Worm (Caenorhabditis elegans) whole organism, L4/young adult: ENCODE measurements around the gene C25E10.13.

ENCODE experiments used
- W03F9.2 ChIP-seq: fragments of 150-350 bp; optimal IDR thresholded peaks from 2 replicates; lab custom pipeline; 2014; ENCODE audit warnings: missing biosample characterization, missing genetic modification characterization
- dao-5 ChIP-seq: sonication (generic microtip); optimal IDR thresholded peaks from 2 replicates; lab custom pipeline; 2016; ENCODE audit warnings: missing genotype, missing genetic modification characterization, moderate library complexity, missing compliant biosample characterization
- him-1 ChIP-seq: sonication (generic microtip); optimal IDR thresholded peaks from 2 replicates; lab custom pipeline; 2016; ENCODE audit warnings: missing genotype, missing genetic modification reagents, missing genetic modification characterization, missing compliant biosample characterization

- no peak for TF ChIP-seq him-1
- TF ChIP-seq dao-5: no peak
- no peak for TF ChIP-seq W03F9.2 (tag; lab: Kevin White, UChicago)
These were observed 19.4 kb downstream of the C25E10.13 start for ce11 chrV:9078815-9079525.
